Worm (Caenorhabditis elegans): ENCODE measurements around the gene hsp-12.6.

- no peak for TF ChIP-seq tab-1 (GFP tag; IDR thresholded peaks at IDR 0.05)
- TF ChIP-seq ztf-23 (GFP tag; IDR thresholded peaks at IDR 0.05) = no peak
These were observed 49.8 kb downstream of the hsp-12.6 start, which contains the start of gene F56D5.3 for ce11 chrIV:9397278-9397677.

Data from whole organism, midembryonic.